Fruit fly (Drosophila melanogaster): Measurements from ENCODE around the gene Marcal1.

Gene Marcal1

DNA sequence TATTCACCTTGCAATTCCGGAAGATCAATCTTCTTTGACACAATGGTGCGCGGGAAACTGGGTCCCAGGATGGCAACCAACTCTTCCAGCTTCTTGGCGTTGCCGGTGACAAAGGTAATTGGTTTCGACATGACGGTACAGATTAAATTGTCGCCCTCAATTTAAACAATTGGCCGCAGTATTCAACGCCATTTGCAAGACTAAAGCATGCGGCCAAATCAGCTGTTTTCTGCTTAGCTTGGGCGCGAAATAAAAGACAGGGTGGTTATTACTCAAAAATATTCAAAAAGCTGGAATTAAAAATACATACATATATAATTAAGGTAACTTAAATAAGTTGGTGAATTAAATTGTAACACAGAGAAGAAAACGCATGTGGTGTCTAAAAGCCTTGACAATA lies 23.8 kb downstream of the Marcal1 start, which contains the start of gene CG8891 (continued):
- TF ChIP-seq twi (tag; optimal IDR thresholded peaks at IDR 0.05) (no peak), chinmo (GFP tag; IDR thresholded peaks at IDR 0.05; ENCODE audit: partially characterized antibody) (0 out of 4 replicates have a peak, but pooled peaks have one; percentile 64), CG17802 (tag; optimal IDR thresholded peaks at IDR 0.05) (no peak), PHDP (tag; optimal IDR thresholded peaks at IDR 0.05) (no peak), CG3163 (GFP tag; optimal IDR thresholded peaks at IDR 0.05) (no peak), Med (GFP tag) (peak; percentile 25), sisA (GFP tag; IDR thresholded peaks at IDR 0.05) (no peak)

DNA sequence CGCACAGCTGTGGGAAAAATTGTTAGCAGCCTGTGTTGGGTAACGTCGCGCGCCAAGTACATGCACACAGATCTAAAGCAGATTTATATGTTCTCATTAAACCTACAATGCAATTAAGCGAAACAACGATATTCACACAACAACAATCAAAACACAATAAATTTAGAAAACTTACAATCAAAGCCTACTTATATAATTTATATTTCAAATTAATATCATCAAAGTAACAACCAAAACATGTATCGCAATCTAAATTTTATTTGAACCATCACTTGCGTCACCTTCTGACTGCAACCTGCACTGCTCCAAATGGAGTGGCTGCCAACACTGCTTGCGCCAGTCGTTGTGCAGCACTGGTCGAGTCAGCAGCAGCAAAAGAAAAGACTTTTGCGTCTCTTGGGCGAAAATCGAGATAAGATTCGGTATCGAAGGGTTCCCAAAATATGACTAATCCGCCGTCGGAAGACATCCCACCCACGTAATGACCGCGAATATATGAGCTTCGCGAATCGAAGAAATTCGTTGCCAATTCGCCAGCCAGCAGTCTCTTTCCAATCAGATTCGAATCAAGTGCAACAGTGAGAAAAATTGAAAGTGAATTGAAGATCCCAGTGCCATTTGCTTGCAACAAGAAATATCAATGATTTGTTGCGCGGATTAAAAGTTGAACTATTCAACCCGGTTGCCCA lies 26.1 kb downstream of the Marcal1 start, which contains the start of the genes CG8892 and CG34126:
CG8892 (minus strand) TSS at position 315 of the 689 bp plus-strand sequence.
CG34126 (plus strand) TSS at position 337 of the 689 bp plus-strand sequence.
- TF ChIP-seq MTF-1 (GFP tag; optimal IDR thresholded peaks at IDR 0.05; ENCODE audit: borderline replicate concordance) = peak; percentile 81
- peak; percentile 89 for TF ChIP-seq Nf-YA (GFP tag; IDR thresholded peaks at IDR 0.05)
- peak; percentile 96 for TF ChIP-seq org-1 (GFP tag; optimal IDR thresholded peaks at IDR 0.05)
- peak; percentile 95 for TF ChIP-seq jing (GFP tag; optimal IDR thresholded peaks at IDR 0.05)
- TF ChIP-seq klu (GFP tag; IDR thresholded peaks at IDR 0.05) = peak; percentile 97
- peak; percentile 97 for TF ChIP-seq CG7556 (GFP tag; optimal IDR thresholded peaks at IDR 0.05)
- TF ChIP-seq al (GFP tag; IDR thresholded peaks at IDR 0.05) = peak; percentile 97
- peak; percentile 91 for TF ChIP-seq scrt (GFP tag; optimal IDR thresholded peaks at IDR 0.05)
- TF ChIP-seq NC2α (GFP tag; optimal IDR thresholded peaks at IDR 0.05) = peak; percentile 80
- no peak for TF ChIP-seq prd (optimal IDR thresholded peaks at IDR 0.05)
- peak; percentile 98 for TF ChIP-seq prd (GFP tag; IDR thresholded peaks at IDR 0.05)
- TF ChIP-seq pfk (GFP tag; optimal IDR thresholded peaks at IDR 0.05) = peak; percentile 54
- peak; percentile 98 for TF ChIP-seq tio (GFP tag; optimal IDR thresholded peaks at IDR 0.05)
- TF ChIP-seq CG10462 (GFP tag; optimal IDR thresholded peaks at IDR 0.05) = peak; percentile 97
- TF ChIP-seq CG17328 (GFP tag; IDR thresholded peaks at IDR 0.05) = peak; percentile 92
- peak; percentile 97 for TF ChIP-seq pho (GFP tag; optimal IDR thresholded peaks at IDR 0.05)
- TF ChIP-seq Deaf1 (tag; optimal IDR thresholded peaks at IDR 0.05) = peak; percentile 81
- TF ChIP-seq ac (GFP tag; optimal IDR thresholded peaks at IDR 0.05) = peak; percentile 65
- peak; percentile 67 to 95 for TF ChIP-seq tll (GFP tag; optimal IDR thresholded peaks at IDR 0.05)
- peak; percentile 92 for TF ChIP-seq CG9437 (GFP tag; optimal IDR thresholded peaks at IDR 0.05)
- TF ChIP-seq Ptx1 (GFP tag; IDR thresholded peaks at IDR 0.05) = peak; percentile 98
- TF ChIP-seq unpg (GFP tag; optimal IDR thresholded peaks at IDR 0.05) = peak; percentile 94
- TF ChIP-seq cas (GFP tag; IDR thresholded peaks at IDR 0.05) = peak; percentile 90
- TF ChIP-seq ems (GFP tag; optimal IDR thresholded peaks at IDR 0.05) = peak; percentile 96
- TF ChIP-seq chn (GFP tag; optimal IDR thresholded peaks at IDR 0.05) = peak; percentile 98
- no peak for TF ChIP-seq nau (GFP tag; optimal IDR thresholded peaks at IDR 0.05)
- TF ChIP-seq Doc2 (GFP tag; IDR thresholded peaks at IDR 0.05) = peak; percentile 93
- TF ChIP-seq CG18476 (GFP tag; optimal IDR thresholded peaks at IDR 0.05) = peak; percentile 96
- TF ChIP-seq Kr (GFP tag; optimal IDR thresholded peaks at IDR 0.05) = peak; percentile 61
- TF ChIP-seq sqz (GFP tag; optimal IDR thresholded peaks at IDR 0.05) = peak; percentile 94
- TF ChIP-seq CG14014 (GFP tag; IDR thresholded peaks at IDR 0.05) = peak; percentile 95
- peak; percentile 81 for TF ChIP-seq schlank (tag; optimal IDR thresholded peaks at IDR 0.05)
- TF ChIP-seq CG33557 (GFP tag; optimal IDR thresholded peaks at IDR 0.05) = peak; percentile 97
- TF ChIP-seq Nf-YC (tag; optimal IDR thresholded peaks at IDR 0.05) = peak; percentile 92
- peak; percentile 98 for TF ChIP-seq CG17361 (GFP tag; IDR thresholded peaks at IDR 0.05)
- TF ChIP-seq gt (GFP tag; IDR thresholded peaks at IDR 0.05) = peak; percentile 94
- no peak for TF ChIP-seq yki (optimal IDR thresholded peaks at IDR 0.05)
- TF ChIP-seq CG7357 (GFP tag; IDR thresholded peaks at IDR 0.05) = peak; percentile 92
- peak; percentile 94 for TF ChIP-seq CG3407 (GFP tag; optimal IDR thresholded peaks at IDR 0.05)
- TF ChIP-seq Dip3 (GFP tag; optimal IDR thresholded peaks at IDR 0.05) = peak; percentile 98
- peak; percentile 91 for TF ChIP-seq en (GFP tag; optimal IDR thresholded peaks at IDR 0.05)
- peak; percentile 92; the same call in 2 of the 3 replicates for TF ChIP-seq CG3726 (GFP tag; IDR thresholded peaks at IDR 0.05)

All from whole organism, embryonic.